Worm (Caenorhabditis elegans): ENCODE results near the gene col-121.
A peak's percentile ranks its signal among the peaks of the same experiment; 100 is the strongest.

Gene col-121

ce11 chrIV:9384826-9385225 lies 11.2 kb downstream of the col-121 start, which contains the start of gene C10C5.7 (continued):
- TF ChIP-seq atf-7 (tag; optimal IDR thresholded peaks at IDR 0.05) = no peak
- no peak for TF ChIP-seq F23B12.7 (tag; optimal IDR thresholded peaks at IDR 0.05; ENCODE audit: insufficient read depth)
- no peak for TF ChIP-seq mes-4 (tag; optimal IDR thresholded peaks at IDR 0.05)

ce11 chrIV:9381136-9381535 lies 14.9 kb downstream of the col-121 start, which contains the start of gene C10C5.5:
C10C5.5 (plus strand) TSS chrIV:9381436.
- TF ChIP-seq ets-4 (GFP tag; optimal IDR thresholded peaks at IDR 0.05) = no peak
- TF ChIP-seq dox-1 (GFP tag; IDR thresholded peaks at IDR 0.05) = no peak
- TF ChIP-seq ZK185.1 (tag; optimal IDR thresholded peaks at IDR 0.05; ENCODE audit: poor library complexity, severe bottlenecking) = no peak
- no peak for TF ChIP-seq F23B12.7 (tag; optimal IDR thresholded peaks at IDR 0.05; ENCODE audit: insufficient read depth)
- no peak for TF ChIP-seq lin-40 (tag; optimal IDR thresholded peaks at IDR 0.05)
- TF ChIP-seq lag-1 (GFP tag; IDR thresholded peaks at IDR 0.05) = no peak
- no peak for TF ChIP-seq dpff-1 (tag; optimal IDR thresholded peaks at IDR 0.05)
- TF ChIP-seq athp-1 (tag; optimal IDR thresholded peaks at IDR 0.05) = no peak
- no peak for TF ChIP-seq nfya-2 (GFP tag; IDR thresholded peaks at IDR 0.05)
- no peak for TF ChIP-seq madf-3 (GFP tag; IDR thresholded peaks at IDR 0.05)
- no peak for TF ChIP-seq lir-1 (GFP tag; conservative IDR thresholded peaks at IDR 0.05)

ce11 chrIV:9378272-9378671 lies 17.7 kb downstream of the col-121 start, which contains the start of gene C10C5.4:
C10C5.4 (plus strand) TSS chrIV:9378552.
- TF ChIP-seq hsf-1 (GFP tag; IDR thresholded peaks at IDR 0.05) = no peak
- peak in 1 of 2 experiments; percentile 6 for TF ChIP-seq let-607 (tag; optimal IDR thresholded peaks at IDR 0.05)
- peak; percentile 76 for TF ChIP-seq nhr-80 (tag; optimal IDR thresholded peaks at IDR 0.05)
- TF ChIP-seq chd-7 (tag; optimal IDR thresholded peaks at IDR 0.05) = no peak

ce11 chrIV:9376550-9376949 lies 19.5 kb downstream of the col-121 start:
- TF ChIP-seq nhr-90 (tag; optimal IDR thresholded peaks at IDR 0.05) (no peak), K11D2.4 (GFP tag; IDR thresholded peaks at IDR 0.05) (peak; percentile 63; the same call in 1 of the 2 replicates), lin-26 (GFP tag; IDR thresholded peaks at IDR 0.05) (no peak), nhr-80 (tag; optimal IDR thresholded peaks at IDR 0.05) (no peak), nhr-120 (GFP tag; IDR thresholded peaks at IDR 0.05) (no peak), ztf-3 (GFP tag; optimal IDR thresholded peaks at IDR 0.05) (no peak), C17E4.6 (GFP tag; IDR thresholded peaks at IDR 0.05) (no peak), fkh-3 (tag; optimal IDR thresholded peaks at IDR 0.05) (no peak), lin-40 (tag; optimal IDR thresholded peaks at IDR 0.05) (peak; percentile 30), hlh-26 (GFP tag; conservative IDR thresholded peaks at IDR 0.05) (no peak), chd-7 (tag; optimal IDR thresholded peaks at IDR 0.05) (no peak), aptf-3 (GFP tag; IDR thresholded peaks at IDR 0.05) (no peak), bed-1 (GFP tag; IDR thresholded peaks at IDR 0.05) (no peak), pbrm-1 (GFP tag; IDR thresholded peaks at IDR 0.05) (no peak), lag-1 (GFP tag; IDR thresholded peaks at IDR 0.05) (no peak), aptf-2 (GFP tag; conservative IDR thresholded peaks at IDR 0.05) (no peak), egl-44 (GFP tag; IDR thresholded peaks at IDR 0.05) (no peak), F55B11.4 (tag; optimal IDR thresholded peaks at IDR 0.05; ENCODE audit: borderline replicate concordance, insufficient read depth) (no peak), sptf-2 (GFP tag; optimal IDR thresholded peaks at IDR 0.05) (no peak), F33H1.4 (GFP tag; IDR thresholded peaks at IDR 0.05) (no peak), Y56A3A.18 (GFP tag; IDR thresholded peaks at IDR 0.05) (no peak), F23B12.7 (tag; optimal IDR thresholded peaks at IDR 0.05; ENCODE audit: insufficient read depth) (no peak), hlh-12 (tag; optimal IDR thresholded peaks at IDR 0.05) (no peak), Y53F4B.3 (GFP tag; IDR thresholded peaks at IDR 0.05) (no peak), madf-3 (GFP tag; IDR thresholded peaks at IDR 0.05) (no peak), ztf-26 (tag; optimal IDR thresholded peaks at IDR 0.05) (peak; percentile 56), B0261.1 (tag; optimal IDR thresholded peaks at IDR 0.05) (no peak), unc-130 (GFP tag; optimal IDR thresholded peaks at IDR 0.05) (no peak), dox-1 (GFP tag; IDR thresholded peaks at IDR 0.05) (no peak), T07F8.4 (tag; optimal IDR thresholded peaks at IDR 0.05) (no peak), somi-1 (GFP tag; optimal IDR thresholded peaks at IDR 0.05) (peak; percentile 10), sea-2 (GFP tag; IDR thresholded peaks at IDR 0.05) (no peak), dpff-1 (tag; optimal IDR thresholded peaks at IDR 0.05) (no peak), F52B5.7 (tag; optimal IDR thresholded peaks at IDR 0.05) (no peak)
